Worm (Caenorhabditis elegans): ENCODE results near the gene abf-5.

- TF ChIP-seq snpc-1.3 (tag; optimal IDR thresholded peaks at IDR 0.05; ENCODE audit: insufficient read depth): no peak
- no peak for TF ChIP-seq ceh-40 (GFP tag; IDR thresholded peaks at IDR 0.05)
- TF ChIP-seq snpc-4 (GFP tag; optimal IDR thresholded peaks at IDR 0.05): no peak
- TF ChIP-seq snpc-4 (tag; optimal IDR thresholded peaks at IDR 0.05): no peak
Observed at ce11 chrX:12808085-12808922, 15.7 kb downstream of the abf-5 start, which contains the start of gene nhr-27.

Measured in whole organism, young adult.